Worm (Caenorhabditis elegans): ENCODE measurements around the gene C34B4.2.

DNA sequence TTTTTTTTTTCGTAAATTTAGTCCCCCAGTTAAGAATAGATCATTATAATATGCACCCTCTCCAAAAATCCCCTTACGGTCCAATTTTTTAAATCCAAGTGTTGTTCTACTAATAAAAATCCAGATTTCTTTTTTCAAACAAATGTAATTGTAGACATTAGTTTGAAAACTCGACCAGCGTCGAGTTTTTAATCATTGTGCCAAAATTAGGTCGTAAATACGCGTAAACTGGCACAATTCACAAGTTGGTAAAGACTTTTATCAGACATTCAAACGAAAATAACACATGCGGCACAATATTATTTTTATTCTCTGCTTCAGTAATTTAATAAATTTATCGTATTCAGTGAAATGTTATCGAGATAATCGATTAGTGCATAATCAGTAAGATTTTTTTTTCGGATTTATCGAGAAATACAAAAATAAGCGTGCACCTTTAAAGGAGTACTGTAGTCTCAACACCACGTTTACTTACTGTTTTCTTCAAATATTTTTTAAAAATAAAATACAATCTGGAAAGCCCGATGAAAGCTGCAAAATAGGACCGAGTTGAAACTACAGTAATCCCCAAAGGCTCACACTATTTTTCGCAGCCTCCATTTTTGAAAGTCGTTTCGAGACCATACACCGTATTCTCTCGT, 7.4 kb downstream of the C34B4.2 start, which contains the start of gene C34B4.4:
- TF ChIP-seq nhr-11 (tag; optimal IDR thresholded peaks at IDR 0.05) (no peak), lin-39 (tag; optimal IDR thresholded peaks at IDR 0.05) (no peak), lsy-2 (tag; optimal IDR thresholded peaks at IDR 0.05) (peak in 1 of 2 experiments; percentile 6), alr-1 (tag; optimal IDR thresholded peaks at IDR 0.05) (no peak), blmp-1 (tag; optimal IDR thresholded peaks at IDR 0.05; ENCODE audit: insufficient read depth) (no peak), nhr-237 (tag; optimal IDR thresholded peaks at IDR 0.05) (no peak), ceh-82 (tag; optimal IDR thresholded peaks at IDR 0.05) (no peak), nhr-21 (tag; optimal IDR thresholded peaks at IDR 0.05) (no peak), nhr-25 (tag; optimal IDR thresholded peaks at IDR 0.05) (peak; percentile 23), mdl-1 (tag; optimal IDR thresholded peaks at IDR 0.05) (no peak), ama-1 (optimal IDR thresholded peaks at IDR 0.05) (no peak), mab-5 (tag; optimal IDR thresholded peaks at IDR 0.05) (no peak), nhr-77 (tag; optimal IDR thresholded peaks at IDR 0.05) (no peak), fos-1 (tag; optimal IDR thresholded peaks at IDR 0.05) (no peak)
